Worm (Caenorhabditis elegans) whole organism, midembryonic: ENCODE measurements around the gene F38B7.2.

Experiments
- T22C8.4 ChIP-seq: fragments of 200-800 bp; sonication (Bioruptor generic); IDR thresholded peaks from 2 replicates; pipeline ENCODE4 v1.3.6; 2022; ENCODE audit warnings: missing genetic modification characterization, missing compliant biosample characterization
- cog-1 ChIP-seq: sonication (generic microtip); optimal IDR thresholded peaks from 2 replicates; lab custom pipeline; 2016; ENCODE audit warnings: missing genetic modification characterization, missing compliant biosample characterization
- flt-1 ChIP-seq: fragments of 200-800 bp; sonication (Bioruptor generic); IDR thresholded peaks from 2 replicates; pipeline ENCODE4 v1.3.6; 2022; ENCODE audit warnings: missing genetic modification characterization, missing compliant biosample characterization
- klf-2 ChIP-seq: fragments of 200-800 bp; sonication (Bioruptor generic); conservative IDR thresholded peaks from 2 replicates; pipeline ENCODE4 v1.3.6; 2022; ENCODE audit warnings: missing genetic modification reagents, missing genetic modification characterization, missing compliant biosample characterization
- med-1 ChIP-seq: sonication (generic microtip); optimal IDR thresholded peaks from 2 replicates; lab custom pipeline; 2017; ENCODE audit warnings: missing genetic modification characterization, mild to moderate bottlenecking, missing compliant biosample characterization, antibody characterized with exemption, missing genetic modification reagents; ENCODE audit not compliant: insufficient read depth
- ref-1 ChIP-seq: fragments of 200-800 bp; sonication (Bioruptor generic); conservative IDR thresholded peaks from 2 replicates; pipeline ENCODE4 v1.3.6; 2022; ENCODE audit warnings: missing genetic modification reagents, missing genetic modification characterization, missing compliant biosample characterization
- tab-1 ChIP-seq: fragments of 200-800 bp; sonication (Bioruptor generic); IDR thresholded peaks from 2 replicates; pipeline ENCODE4 v1.3.6; 2022; ENCODE audit warnings: missing genetic modification characterization, missing compliant biosample characterization
- ztf-23 ChIP-seq: fragments of 200-800 bp; sonication (Bioruptor generic); IDR thresholded peaks from 2 replicates; pipeline ENCODE4 v1.3.6; 2022; ENCODE audit warnings: missing genetic modification reagents, missing genetic modification characterization, missing compliant biosample characterization
- ztf-29 ChIP-seq: fragments of 200-800 bp; sonication (Bioruptor generic); IDR thresholded peaks from 2 replicates; pipeline ENCODE4 v1.3.6; 2022; ENCODE audit warnings: missing genetic modification reagents, missing genetic modification characterization, missing compliant biosample characterization

The F38B7.2 gene

ce11 chrV:11535504-11536062 is 8.2 kb upstream of the F38B7.2 start:
- TF ChIP-seq T22C8.4 (no peak), cog-1 (no peak), ztf-29 (no peak), tab-1 (no peak), ztf-23 (GFP tag; lab: Robert Waterston, UW) (no peak), flt-1 (GFP tag; lab: Robert Waterston, UW) (no peak), med-1 (GFP tag; lab: Kevin White, UChicago) (no peak), klf-2 (GFP tag; lab: Robert Waterston, UW) (no peak), ref-1 (GFP tag; lab: Robert Waterston, UW) (no peak)

- TF ChIP-seq flt-1 (GFP tag; lab: Robert Waterston, UW) (no peak), ztf-29 (no peak), med-1 (GFP tag; lab: Kevin White, UChicago) (no peak), ztf-23 (GFP tag; lab: Robert Waterston, UW) (no peak), cog-1 (no peak), tab-1 (no peak), ref-1 (GFP tag; lab: Robert Waterston, UW) (no peak), T22C8.4 (no peak), klf-2 (GFP tag; lab: Robert Waterston, UW) (no peak)
Measured at ce11 chrV:11536667-11537066, 7.1 kb upstream of the F38B7.2 start.

DNA sequence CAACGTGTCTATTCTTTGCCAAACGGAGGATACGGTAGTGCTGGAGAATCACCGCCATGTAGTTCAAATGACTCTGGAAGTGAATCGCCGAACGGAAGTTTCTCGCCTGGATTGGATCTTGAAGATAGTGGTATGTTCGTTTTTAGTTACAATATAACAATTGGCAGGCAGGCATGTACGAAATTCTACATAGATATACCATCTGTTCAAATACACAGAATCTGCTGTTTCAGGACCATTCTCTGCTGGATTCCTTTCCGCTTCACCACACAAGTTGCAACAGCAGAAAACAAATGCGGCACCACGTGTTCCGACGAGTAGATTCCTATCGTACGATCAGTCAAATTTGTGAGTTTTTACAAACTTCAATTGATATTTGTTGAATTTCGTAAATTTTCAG is 4.3 kb upstream of the F38B7.2 start:
- TF ChIP-seq ztf-29, result no peak
- no peak for TF ChIP-seq T22C8.4
- TF ChIP-seq cog-1, result no peak
- no peak for TF ChIP-seq flt-1 (GFP tag; lab: Robert Waterston, UW)
- no peak for TF ChIP-seq tab-1
- no peak for TF ChIP-seq ztf-23 (GFP tag; lab: Robert Waterston, UW)
- TF ChIP-seq ref-1 (GFP tag; lab: Robert Waterston, UW), result no peak

ce11 chrV:11541284-11541683 is 2.5 kb upstream of the F38B7.2 start:
- no peak for TF ChIP-seq med-1 (GFP tag; lab: Kevin White, UChicago)
- TF ChIP-seq flt-1 (GFP tag; lab: Robert Waterston, UW), result peak; percentile 33; the same call in 1 of the 2 replicates
- 0 out of 2 replicates have a peak, but pooled peaks have one; percentile 29 for TF ChIP-seq ztf-23 (GFP tag; lab: Robert Waterston, UW)

ce11 chrV:11545227-11545626 is 1.5 kb downstream of the F38B7.2 start, which contains the start of gene F38B7.10:
F38B7.10 (plus strand) TSS chrV:11545527.
- no peak for TF ChIP-seq T22C8.4
- no peak for TF ChIP-seq ztf-23 (GFP tag; lab: Robert Waterston, UW)
- TF ChIP-seq klf-2 (GFP tag; lab: Robert Waterston, UW), result no peak

ce11 chrV:11546795-11547194 is 3.0 kb downstream of the F38B7.2 start, which contains the start of gene F38B7.11:
F38B7.11 (plus strand) TSS chrV:11547095.
- TF ChIP-seq tab-1, result no peak
- TF ChIP-seq T22C8.4, result no peak

ce11 chrV:11548914-11549406 is 5.2 kb downstream of the F38B7.2 start, which contains the start of the genes F38B7.17 and F38B7.3:
F38B7.17 (minus strand) TSS chrV:11548964.
F38B7.3 (plus strand) TSS chrV:11549107.
- TF ChIP-seq klf-2 (GFP tag; lab: Robert Waterston, UW) (no peak), med-1 (GFP tag; lab: Kevin White, UChicago) (no peak), flt-1 (GFP tag; lab: Robert Waterston, UW) (no peak), ztf-29 (no peak), T22C8.4 (no peak), ref-1 (GFP tag; lab: Robert Waterston, UW) (no peak), tab-1 (no peak), ztf-23 (GFP tag; lab: Robert Waterston, UW) (no peak), cog-1 (no peak)

DNA sequence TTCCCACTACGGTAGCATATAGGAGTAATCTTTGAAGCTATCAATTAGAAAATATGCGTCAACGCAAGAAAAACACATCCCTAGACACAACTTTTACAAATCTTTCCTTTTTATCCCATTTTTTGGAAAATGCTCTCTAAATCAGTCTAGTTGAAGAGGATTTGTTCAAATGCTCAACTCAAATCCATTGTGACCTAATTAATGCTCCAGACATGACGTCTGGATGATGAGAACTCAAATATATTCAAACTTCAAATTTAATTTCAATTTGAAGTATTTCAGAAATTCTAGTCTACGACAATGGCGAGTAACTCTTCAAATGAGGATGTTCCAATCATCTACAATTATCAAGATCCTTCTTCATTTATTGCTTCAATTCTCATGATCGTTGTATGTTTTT is 8.6 kb downstream of the F38B7.2 start, which contains the start of gene srx-85:
Gene srx-85 (plus strand): TSS at position 301 of the 400 bp plus-strand sequence.
- TF ChIP-seq med-1 (GFP tag; lab: Kevin White, UChicago) (no peak), T22C8.4 (no peak), flt-1 (GFP tag; lab: Robert Waterston, UW) (no peak), ztf-23 (GFP tag; lab: Robert Waterston, UW) (no peak), cog-1 (no peak), ztf-29 (no peak)

- TF ChIP-seq cog-1 (no peak), klf-2 (GFP tag; lab: Robert Waterston, UW) (no peak), tab-1 (no peak), ref-1 (GFP tag; lab: Robert Waterston, UW) (no peak), med-1 (GFP tag; lab: Kevin White, UChicago) (no peak), ztf-29 (no peak), T22C8.4 (no peak), flt-1 (GFP tag; lab: Robert Waterston, UW) (no peak), ztf-23 (GFP tag; lab: Robert Waterston, UW) (no peak)
Measured at ce11 chrV:11554260-11554659, 10.5 kb downstream of the F38B7.2 start, which contains the start of gene duo-1. duo-1 (plus strand) TSS chrV:11554630.

ce11 chrV:11562643-11563042 is 18.9 kb downstream of the F38B7.2 start, which contains the start of gene srx-86:
srx-86 (plus strand) TSS chrV:11562943.
- TF ChIP-seq flt-1 (GFP tag; lab: Robert Waterston, UW), result no peak
- no peak for TF ChIP-seq cog-1
- no peak for TF ChIP-seq med-1 (GFP tag; lab: Kevin White, UChicago)
- no peak for TF ChIP-seq ztf-23 (GFP tag; lab: Robert Waterston, UW)
- TF ChIP-seq ztf-29, result no peak
- TF ChIP-seq klf-2 (GFP tag; lab: Robert Waterston, UW), result no peak
- no peak for TF ChIP-seq ref-1 (GFP tag; lab: Robert Waterston, UW)
- TF ChIP-seq T22C8.4, result no peak
